Fruit fly (Drosophila melanogaster) whole organism, embryonic: ENCODE measurements around the gene PGRP-LE.

Source experiments
- ATbp ChIP-seq: fragments of 200-800 bp; sonication (Bioruptor generic); optimal IDR thresholded peaks from 2 replicates; lab custom pipeline; 2017; ENCODE audit warnings: missing biosample characterization, mild to moderate bottlenecking, missing genetic modification characterization, missing genetic modification reagents
- Ada2b ChIP-seq: fragments of 200-800 bp; sonication (Bioruptor generic); IDR thresholded peaks from 2 replicates; pipeline ENCODE4 v1.3.6; 2022; ENCODE audit warnings: missing biosample characterization, missing genetic modification characterization
- B-H1 ChIP-seq: fragments of 200-800 bp; sonication (Bioruptor generic); IDR thresholded peaks from 3 replicates; pipeline ENCODE4 v1.3.6; 2022; ENCODE audit warnings: missing biosample characterization, missing genetic modification characterization
- BEAF-32 ChIP-seq: fragments of 200-800 bp; sonication (Bioruptor generic); optimal IDR thresholded peaks from 3 replicates; lab custom pipeline; 2017; ENCODE audit warnings: missing biosample characterization, missing genetic modification characterization, mild to moderate bottlenecking, moderate library complexity, missing genetic modification reagents
- Bdp1 ChIP-seq: fragments of 200-800 bp; sonication (Bioruptor generic); optimal IDR thresholded peaks from 3 replicates; lab custom pipeline; 2016; ENCODE audit warnings: missing biosample characterization, missing genetic modification characterization
- CG10209 ChIP-seq: fragments of 200-800 bp; sonication (Bioruptor generic); optimal IDR thresholded peaks from 3 replicates; lab custom pipeline; 2017; ENCODE audit warnings: missing biosample characterization, mild to moderate bottlenecking, missing genetic modification characterization, missing genetic modification reagents
- CG10979 ChIP-seq: fragments of 200-800 bp; sonication (Bioruptor generic); optimal IDR thresholded peaks from 2 replicates; lab custom pipeline; 2018; ENCODE audit warnings: missing biosample characterization, mild to moderate bottlenecking, missing genetic modification characterization, moderate library complexity
- CG13424 ChIP-seq: fragments of 200-800 bp; sonication (Bioruptor generic); optimal IDR thresholded peaks from 2 replicates; lab custom pipeline; 2019; ENCODE audit warnings: missing biosample characterization, mild to moderate bottlenecking, missing genetic modification characterization, moderate library complexity
- CG1603 ChIP-seq: fragments of 200-800 bp; sonication (Bioruptor generic); optimal IDR thresholded peaks from 2 replicates; lab custom pipeline; 2019; ENCODE audit warnings: missing biosample characterization, mild to moderate bottlenecking, missing genetic modification characterization, moderate library complexity
- CG1647 ChIP-seq: fragments of 200-800 bp; sonication (Bioruptor generic); optimal IDR thresholded peaks from 3 replicates; lab custom pipeline; 2016; ENCODE audit warnings: missing biosample characterization, missing genetic modification characterization
- CG16779 ChIP-seq: fragments of 200-800 bp; sonication (Bioruptor generic); IDR thresholded peaks from 2 replicates; pipeline ENCODE4 v1.3.6; 2022; ENCODE audit warnings: missing biosample characterization, missing genetic modification characterization
- CG17359 ChIP-seq: fragments of 200-800 bp; sonication (Bioruptor generic); optimal IDR thresholded peaks from 3 replicates; lab custom pipeline; 2018; ENCODE audit warnings: missing biosample characterization, mild to moderate bottlenecking, missing genetic modification characterization, moderate library complexity
- CG17361 ChIP-seq: fragments of 200-800 bp; sonication (Bioruptor generic); IDR thresholded peaks from 3 replicates; pipeline ENCODE4 v1.3.6; 2022; ENCODE audit warnings: missing biosample characterization, missing genetic modification characterization
- CG18599 ChIP-seq: fragments of 200-800 bp; sonication (Bioruptor generic); optimal IDR thresholded peaks from 3 replicates; lab custom pipeline; 2017; ENCODE audit warnings: missing biosample characterization, missing genetic modification characterization, mild to moderate bottlenecking, moderate library complexity, missing genetic modification reagents
- CG32532 ChIP-seq: fragments of 200-800 bp; sonication (Bioruptor generic); IDR thresholded peaks from 2 replicates; pipeline ENCODE4 v1.3.6; 2022; ENCODE audit warnings: missing biosample characterization, missing genetic modification characterization
- CG33213 ChIP-seq: fragments of 200-800 bp; sonication (Bioruptor generic); optimal IDR thresholded peaks from 3 replicates; lab custom pipeline; 2016; ENCODE audit warnings: missing biosample characterization, missing genetic modification characterization
- CG3838 ChIP-seq: fragments of 200-800 bp; sonication (Bioruptor generic); optimal IDR thresholded peaks from 3 replicates; lab custom pipeline; 2016; ENCODE audit warnings: missing biosample characterization, missing genetic modification characterization
- CG4328 ChIP-seq: fragments of 200-800 bp; sonication (Bioruptor generic); optimal IDR thresholded peaks from 3 replicates; lab custom pipeline; 2017; ENCODE audit warnings: missing biosample characterization, missing genetic modification reagents, missing genetic modification characterization
- CG6689 ChIP-seq: fragments of 200-800 bp; sonication (Bioruptor generic); IDR thresholded peaks from 2 replicates; pipeline ENCODE4 v1.3.6; 2022; ENCODE audit warnings: missing biosample characterization, missing genetic modification characterization
- CG8281 ChIP-seq: fragments of 200-800 bp; sonication (Bioruptor generic); optimal IDR thresholded peaks from 2 replicates; lab custom pipeline; 2018; ENCODE audit warnings: missing biosample characterization, mild to moderate bottlenecking, missing genetic modification characterization, moderate library complexity
- CG8765 ChIP-seq: fragments of 200-800 bp; sonication (Bioruptor generic); IDR thresholded peaks from 2 replicates; pipeline ENCODE4 v1.3.6; 2022; ENCODE audit warnings: missing biosample characterization, missing genetic modification characterization
- Fer1 ChIP-seq: fragments of 200-800 bp; sonication (Bioruptor generic); optimal IDR thresholded peaks from 2 replicates; lab custom pipeline; 2017; ENCODE audit warnings: missing biosample characterization, mild to moderate bottlenecking, missing genetic modification characterization
- Fer2 ChIP-seq: fragments of 200-800 bp; sonication (Bioruptor generic); optimal IDR thresholded peaks from 2 replicates; lab custom pipeline; 2018; ENCODE audit warnings: missing biosample characterization, mild to moderate bottlenecking, missing genetic modification characterization, moderate library complexity
- HLH4C ChIP-seq: fragments of 200-800 bp; sonication (Bioruptor generic); IDR thresholded peaks from 3 replicates; pipeline ENCODE4 v1.3.6; 2022; ENCODE audit warnings: missing biosample characterization, missing genetic modification characterization; ENCODE audit not compliant: partially characterized antibody
- Hr3 ChIP-seq: fragments of 200-800 bp; sonication (Bioruptor generic); optimal IDR thresholded peaks from 3 replicates; lab custom pipeline; 2016; ENCODE audit warnings: missing biosample characterization, missing genetic modification characterization
- Hr39 ChIP-seq: fragments of >200 bp; optimal IDR thresholded peaks from 2 replicates; lab custom pipeline; 2017
- Lpt ChIP-seq: fragments of >200 bp; optimal IDR thresholded peaks from 2 replicates; lab custom pipeline; 2018; ENCODE audit warnings: missing biosample characterization, missing genetic modification characterization
- NfI ChIP-seq: fragments of 200-800 bp; sonication (Bioruptor generic); optimal IDR thresholded peaks from 3 replicates; lab custom pipeline; 2018; ENCODE audit warnings: missing biosample characterization, mild to moderate bottlenecking, missing genetic modification characterization, moderate library complexity
- Oaz ChIP-seq: fragments of 200-800 bp; sonication (Bioruptor generic); IDR thresholded peaks from 2 replicates; pipeline ENCODE4 v1.3.6; 2022; ENCODE audit warnings: missing biosample characterization, missing genetic modification characterization
- PHDP ChIP-seq: fragments of 200-800 bp; sonication (Bioruptor generic); optimal IDR thresholded peaks from 3 replicates; lab custom pipeline; 2018; ENCODE audit warnings: missing biosample characterization, mild to moderate bottlenecking, missing genetic modification characterization, moderate library complexity
- Scr ChIP-seq: fragments of 200-800 bp; sonication (Bioruptor generic); IDR thresholded peaks from 2 replicates; pipeline ENCODE4 v1.3.6; 2022; ENCODE audit warnings: missing biosample characterization, missing genetic modification characterization; ENCODE audit not compliant: partially characterized antibody
- Taf1 ChIP-seq: fragments of 200-800 bp; sonication (Bioruptor generic); IDR thresholded peaks from 2 replicates; pipeline ENCODE4 v1.3.6; 2022; ENCODE audit warnings: missing biosample characterization, missing genetic modification characterization
- Usf ChIP-seq: fragments of 200-800 bp; sonication (Bioruptor generic); optimal IDR thresholded peaks from 2 replicates; lab custom pipeline; 2017; ENCODE audit warnings: missing genotype, missing biosample characterization, missing genetic modification characterization
- YL-1 ChIP-seq: fragments of 200-800 bp; sonication (Bioruptor generic); optimal IDR thresholded peaks from 3 replicates; lab custom pipeline; 2017; ENCODE audit warnings: missing biosample characterization, mild to moderate bottlenecking, missing genetic modification characterization
- ap ChIP-seq: fragments of 200-800 bp; sonication (Bioruptor generic); IDR thresholded peaks from 2 replicates; pipeline ENCODE4 v1.3.6; 2022; ENCODE audit warnings: missing biosample characterization, missing genetic modification characterization
- chinmo ChIP-seq: fragments of 200-800 bp; sonication (Bioruptor generic); IDR thresholded peaks from 4 replicates; pipeline ENCODE4 v1.3.6; 2022; ENCODE audit warnings: missing biosample characterization, missing genetic modification characterization; ENCODE audit not compliant: partially characterized antibody
- dan ChIP-seq: fragments of 200-800 bp; sonication (Bioruptor generic); IDR thresholded peaks from 2 replicates; pipeline ENCODE4 v1.3.6; 2022; ENCODE audit warnings: missing biosample characterization, missing genetic modification characterization
- fd3F ChIP-seq: fragments of 200-800 bp; sonication (Bioruptor generic); optimal IDR thresholded peaks from 2 replicates; lab custom pipeline; 2018; ENCODE audit warnings: missing biosample characterization, mild to moderate bottlenecking, missing genetic modification characterization, moderate library complexity
- ind ChIP-seq: fragments of 200-800 bp; sonication (Bioruptor generic); optimal IDR thresholded peaks from 3 replicates; lab custom pipeline; 2016; ENCODE audit warnings: missing biosample characterization, missing genetic modification characterization
- insv ChIP-seq, 2 experiments: fragments of 200-800 bp; sonication (Bioruptor generic); optimal IDR thresholded peaks; 3 replicates each; lab custom pipeline; 2016 to 2018; ENCODE audit warnings: missing biosample characterization in 2 of 2, missing genetic modification characterization in 2 of 2
- jigr1 ChIP-seq: fragments of 200-800 bp; sonication (Bioruptor generic); IDR thresholded peaks from 3 replicates; pipeline ENCODE4 v1.3.6; 2022; ENCODE audit warnings: missing biosample characterization, missing genetic modification characterization
- klu ChIP-seq: fragments of 200-800 bp; sonication (Bioruptor generic); IDR thresholded peaks from 2 replicates; pipeline ENCODE4 v1.3.6; 2022; ENCODE audit warnings: missing biosample characterization, missing genetic modification characterization
- lbe ChIP-seq: fragments of 200-800 bp; sonication (Bioruptor generic); optimal IDR thresholded peaks from 2 replicates; lab custom pipeline; 2016; ENCODE audit warnings: missing biosample characterization, mild to moderate bottlenecking, missing genetic modification characterization
- nerfin-2 ChIP-seq: fragments of 200-800 bp; sonication (Bioruptor generic); IDR thresholded peaks from 2 replicates; pipeline ENCODE4 v1.3.6; 2022; ENCODE audit warnings: missing biosample characterization, missing genetic modification characterization; ENCODE audit not compliant: partially characterized antibody
- otp ChIP-seq: fragments of 200-800 bp; sonication (Bioruptor generic); IDR thresholded peaks from 3 replicates; pipeline ENCODE4, ENCODE4 v1.3.6; 2022; ENCODE audit warnings: missing biosample characterization, missing genetic modification characterization
- phol ChIP-seq: fragments of 200-800 bp; sonication (Bioruptor generic); optimal IDR thresholded peaks from 3 replicates; lab custom pipeline; 2018; ENCODE audit warnings: missing biosample characterization, mild to moderate bottlenecking, missing genetic modification characterization, moderate library complexity
- rib ChIP-seq: fragments of 200-800 bp; sonication (Bioruptor generic); IDR thresholded peaks from 2 replicates; pipeline ENCODE4 v1.3.6; 2022; ENCODE audit warnings: missing biosample characterization, missing genetic modification characterization
- row ChIP-seq: fragments of 200-800 bp; sonication (Bioruptor generic); IDR thresholded peaks from 3 replicates; pipeline ENCODE4 v1.3.6; 2022; ENCODE audit warnings: missing biosample characterization, missing genetic modification characterization
- slbo ChIP-seq: fragments of 200-800 bp; sonication (Bioruptor generic); IDR thresholded peaks from 2 replicates; pipeline ENCODE4 v1.3.6; 2022; ENCODE audit warnings: missing biosample characterization, missing genetic modification characterization

PGRP-LE gene

dm6 chrX:15788235-15789187 is 15.2 kb downstream of the PGRP-LE start, which contains the start of gene Rhp (continued):
- TF ChIP-seq BEAF-32 (GFP tag; lab: Kevin White, UChicago) (peak; percentile 11), ap (GFP tag; lab: Robert Waterston, UW) (no peak), Taf1 (no peak), CG8765 (GFP tag; lab: Robert Waterston, UW) (no peak), slbo (GFP tag; lab: Robert Waterston, UW) (no peak), CG17361 (GFP tag; lab: Robert Waterston, UW) (peak; percentile 37; the same call in 1 of the 3 replicates), insv (GFP tag; optimal IDR thresholded peaks at IDR 0.05; lab: Kevin White, UChicago) (no peak), ATbp (peak; percentile 77), Hr3 (no peak), Fer2 (tag; lab: Kevin White, UChicago) (peak; percentile 35), row (GFP tag; lab: Robert Waterston, UW) (peak; percentile 32; the same call in 2 of the 3 replicates), Ada2b (no peak), CG10979 (tag; lab: Kevin White, UChicago) (no peak), dan (GFP tag; lab: Robert Waterston, UW) (no peak), ind (GFP tag; lab: Kevin White, UChicago) (no peak), CG3838 (GFP tag; lab: Kevin White, UChicago) (no peak), CG4328 (GFP tag; lab: Kevin White, UChicago) (peak; percentile 50), NfI (GFP tag; lab: Kevin White, UChicago) (peak; percentile 0), rib (GFP tag; lab: Robert Waterston, UW) (no peak), B-H1 (no peak; the same call in 2 of the 3 replicates), YL-1 (peak; percentile 43), PHDP (peak; percentile 71), Oaz (GFP tag; lab: Robert Waterston, UW) (no peak), Usf (GFP tag; lab: Kevin White, UChicago) (no peak), Fer1 (peak; percentile 66), klu (GFP tag; lab: Robert Waterston, UW) (no peak), Hr39 (lab: Kevin White, UChicago) (no peak), CG6689 (GFP tag; lab: Robert Waterston, UW) (no peak), CG1647 (GFP tag; lab: Kevin White, UChicago) (no peak), otp (GFP tag; lab: Robert Waterston, UW) (no peak), chinmo (0 out of 4 replicates have a peak, but pooled peaks have one; percentile 41), nerfin-2 (GFP tag; lab: Robert Waterston, UW) (no peak), HLH4C (peak; percentile 23; the same call in 1 of the 3 replicates), Bdp1 (GFP tag; lab: Kevin White, UChicago) (no peak), CG17359 (tag; lab: Kevin White, UChicago) (peak; percentile 78), Lpt (no peak), CG10209 (GFP tag; lab: Kevin White, UChicago) (peak; percentile 43), CG8281 (tag; lab: Kevin White, UChicago) (peak; percentile 18), Scr (GFP tag; lab: Robert Waterston, UW) (no peak; the same call in 1 of the 2 replicates), CG33213 (no peak), CG16779 (GFP tag; lab: Robert Waterston, UW) (no peak), fd3F (GFP tag; lab: Kevin White, UChicago) (peak; percentile 58), phol (tag; lab: Kevin White, UChicago) (no peak), CG18599 (GFP tag; lab: Kevin White, UChicago) (no peak), CG13424 (tag; lab: Kevin White, UChicago) (peak; percentile 51), lbe (peak; percentile 56), jigr1 (GFP tag; lab: Robert Waterston, UW) (no peak), CG1603 (tag; lab: Kevin White, UChicago) (peak; percentile 73), CG32532 (GFP tag; lab: Robert Waterston, UW) (no peak)
